Worm (Caenorhabditis elegans) whole organism, mixed stage, embryonic: Measurements from ENCODE around the gene ipp-5.

Experiments used
- lin-13 ChIP-seq: fragments of 150-350 bp; optimal IDR thresholded peaks from 2 replicates; lab custom pipeline; 2014; ENCODE audit warnings: missing biosample characterization, missing genetic modification characterization
- nhr-2 ChIP-seq: fragments of 150-350 bp; optimal IDR thresholded peaks from 2 replicates; lab custom pipeline; 2014; ENCODE audit warnings: missing biosample characterization, missing genetic modification characterization
- unc-62 ChIP-seq: fragments of 150-350 bp; optimal IDR thresholded peaks from 2 replicates; lab custom pipeline; 2014; ENCODE audit warnings: missing biosample characterization, missing genetic modification reagents, missing genetic modification characterization

ce11 chrX:6075209-6075608, 43.9 kb downstream of the ipp-5 start, which contains the start of gene lgc-58:
- TF ChIP-seq nhr-2 (tag; lab: Kevin White, UChicago) (no peak), lin-13 (tag; lab: Kevin White, UChicago) (no peak), unc-62 (GFP tag; lab: Kevin White, UChicago) (no peak)
